Worm (Caenorhabditis elegans): ENCODE results near the gene eat-17.

Gene eat-17

DNA sequence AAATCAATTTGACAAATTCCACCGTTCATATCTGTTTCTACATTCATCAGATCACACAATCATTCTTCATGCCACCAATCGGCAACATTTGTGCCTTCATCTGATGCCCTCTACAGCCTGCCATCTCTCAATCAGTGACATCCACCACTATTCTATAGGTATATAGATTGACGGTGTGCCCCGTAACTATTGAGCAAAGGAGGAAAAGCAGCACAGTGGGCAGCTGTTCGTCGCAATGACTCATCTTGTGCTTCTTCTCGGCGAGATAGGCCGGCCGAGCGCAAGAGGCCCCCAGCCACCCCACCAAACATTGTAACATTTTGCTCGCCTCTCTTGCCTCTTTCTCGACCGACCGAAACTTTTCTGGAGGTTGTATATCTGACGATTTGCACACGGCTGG is 24.5 kb downstream of the eat-17 start:
- TF ChIP-seq elt-3 (tag; optimal IDR thresholded peaks at IDR 0.05), result no peak
- TF ChIP-seq nhr-129 (tag; optimal IDR thresholded peaks at IDR 0.05), result peak; percentile 52
- peak; percentile 63 for TF ChIP-seq sma-9 (GFP tag; optimal IDR thresholded peaks at IDR 0.05)
- no peak for TF ChIP-seq sma-9 (tag; optimal IDR thresholded peaks at IDR 0.05)
- no peak for TF ChIP-seq nhr-237 (tag; optimal IDR thresholded peaks at IDR 0.05)
- TF ChIP-seq C34F6.9 (tag; optimal IDR thresholded peaks at IDR 0.05), result peak; percentile 33
- peak in 1 of 2 experiments; percentile 30 for TF ChIP-seq lsy-2 (tag; optimal IDR thresholded peaks at IDR 0.05)
- TF ChIP-seq sem-4 (tag; optimal IDR thresholded peaks at IDR 0.05), result no peak
- TF ChIP-seq mbf-1 (tag; optimal IDR thresholded peaks at IDR 0.05), result no peak
- TF ChIP-seq fos-1 (tag; optimal IDR thresholded peaks at IDR 0.05), result peak; percentile 4
- TF ChIP-seq F13H6.1 (tag; optimal IDR thresholded peaks at IDR 0.05), result peak; percentile 84

DNA sequence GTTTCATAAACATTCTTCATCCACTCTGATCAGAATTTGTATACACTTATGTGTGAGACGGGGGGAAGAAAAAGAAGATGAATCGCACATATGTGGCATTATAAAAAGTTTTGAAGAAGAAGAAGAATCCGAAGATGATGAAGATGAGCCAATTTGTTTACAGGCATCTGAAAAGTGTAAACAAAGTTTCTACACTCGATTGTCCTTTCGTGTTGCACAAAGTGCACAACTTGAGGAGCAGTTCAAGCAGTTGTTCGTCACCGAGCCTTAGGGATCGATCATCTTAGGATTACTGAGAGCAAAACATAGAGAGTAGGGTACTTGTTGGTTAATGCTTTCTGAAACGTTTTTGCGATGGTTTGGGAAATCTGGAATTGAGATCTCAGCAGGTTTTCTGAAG is 25.5 kb downstream of the eat-17 start:
- TF ChIP-seq alr-1 (tag; optimal IDR thresholded peaks at IDR 0.05) (no peak), peb-1 (tag; optimal IDR thresholded peaks at IDR 0.05) (no peak), unc-62 (GFP tag; optimal IDR thresholded peaks at IDR 0.05) (no peak), ztf-4 (tag; optimal IDR thresholded peaks at IDR 0.05) (no peak), mdl-1 (tag; optimal IDR thresholded peaks at IDR 0.05) (no peak), sma-9 (GFP tag; optimal IDR thresholded peaks at IDR 0.05) (no peak), sma-9 (tag; optimal IDR thresholded peaks at IDR 0.05) (no peak), ceh-82 (tag; optimal IDR thresholded peaks at IDR 0.05) (no peak), nhr-11 (tag; optimal IDR thresholded peaks at IDR 0.05) (no peak), elt-1 (tag; optimal IDR thresholded peaks at IDR 0.05) (no peak), blmp-1 (tag; optimal IDR thresholded peaks at IDR 0.05; ENCODE audit: insufficient read depth) (no peak), ztf-11 (tag; optimal IDR thresholded peaks at IDR 0.05) (no peak), zag-1 (tag; optimal IDR thresholded peaks at IDR 0.05) (no peak), aly-2 (tag; optimal IDR thresholded peaks at IDR 0.05) (no peak), C34F6.9 (tag; optimal IDR thresholded peaks at IDR 0.05) (no peak), nhr-77 (tag; optimal IDR thresholded peaks at IDR 0.05) (no peak), elt-3 (tag; optimal IDR thresholded peaks at IDR 0.05) (no peak)

DNA sequence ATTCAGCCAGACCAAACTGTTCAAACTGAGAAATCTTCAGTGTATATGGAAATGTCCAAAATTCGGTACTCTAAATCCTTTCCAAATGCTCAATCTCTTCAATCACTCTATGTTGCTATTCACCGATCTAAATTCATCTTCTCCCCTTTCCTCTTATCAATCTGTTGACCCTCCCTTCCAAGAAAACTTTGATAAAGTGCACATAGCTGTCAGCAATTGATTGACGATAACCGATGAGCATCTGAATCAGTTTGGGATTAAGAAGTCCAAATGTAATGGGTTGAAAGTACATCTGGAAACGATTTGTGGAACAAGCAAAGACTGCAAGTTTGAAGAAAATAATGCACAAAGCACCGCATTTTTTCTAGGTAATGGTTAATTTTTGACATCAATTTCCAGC is 26.7 kb downstream of the eat-17 start:
- TF ChIP-seq sma-9 (GFP tag; optimal IDR thresholded peaks at IDR 0.05), result peak; percentile 36
- no peak for TF ChIP-seq sma-9 (tag; optimal IDR thresholded peaks at IDR 0.05)
- no peak for TF ChIP-seq ztf-4 (tag; optimal IDR thresholded peaks at IDR 0.05)

DNA sequence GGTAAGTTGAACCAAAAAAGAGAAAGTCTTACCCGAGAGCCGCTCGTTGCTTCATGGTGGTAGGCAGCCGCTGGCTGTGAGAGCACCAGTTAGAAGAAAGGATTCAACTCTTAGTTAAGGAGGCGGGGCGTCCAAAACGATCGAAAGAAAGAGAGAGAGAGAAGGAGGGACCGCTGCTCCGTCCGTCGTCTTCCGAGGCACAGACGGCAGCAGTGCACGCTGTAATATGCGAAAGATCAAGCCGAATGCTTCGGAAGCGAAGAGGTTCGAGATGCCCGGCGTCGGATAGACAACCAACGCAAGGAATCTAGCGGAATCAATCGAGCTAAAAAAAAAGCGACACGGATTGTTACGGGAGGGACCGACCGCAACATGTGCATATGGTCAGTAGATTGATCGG is 27.4 kb downstream of the eat-17 start, which contains the start of gene let-2:
TSS of gene let-2 (minus strand) at position 68 of the 400 bp plus-strand sequence.
- TF ChIP-seq sma-9 (GFP tag; optimal IDR thresholded peaks at IDR 0.05) (peak; percentile 14), sma-9 (tag; optimal IDR thresholded peaks at IDR 0.05) (no peak), lsy-2 (tag; optimal IDR thresholded peaks at IDR 0.05) (no peak), F13H6.1 (tag; optimal IDR thresholded peaks at IDR 0.05) (peak; percentile 53)

DNA sequence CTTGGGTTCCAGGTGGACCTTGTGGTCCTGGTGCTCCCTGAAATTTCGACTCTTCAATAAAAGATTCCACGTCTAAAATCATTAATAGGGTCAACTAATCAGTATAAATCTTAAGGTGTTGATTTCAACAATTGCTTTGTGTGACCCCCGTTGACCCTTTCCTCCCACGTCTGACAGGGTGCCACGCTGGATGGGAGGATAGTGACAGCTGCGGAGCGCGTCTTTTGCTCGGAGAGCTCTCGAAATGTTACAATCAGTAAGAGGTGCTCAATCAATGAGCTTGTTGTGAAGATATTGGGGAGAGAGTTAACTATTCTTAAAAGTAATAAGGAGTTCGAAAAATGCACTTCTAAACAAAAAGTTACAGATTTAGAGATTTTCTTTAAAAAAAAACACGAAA is 28.3 kb downstream of the eat-17 start:
- TF ChIP-seq nhr-21 (tag; optimal IDR thresholded peaks at IDR 0.05) (no peak), sma-9 (GFP tag; optimal IDR thresholded peaks at IDR 0.05) (peak; percentile 44), sma-9 (tag; optimal IDR thresholded peaks at IDR 0.05) (no peak)

DNA sequence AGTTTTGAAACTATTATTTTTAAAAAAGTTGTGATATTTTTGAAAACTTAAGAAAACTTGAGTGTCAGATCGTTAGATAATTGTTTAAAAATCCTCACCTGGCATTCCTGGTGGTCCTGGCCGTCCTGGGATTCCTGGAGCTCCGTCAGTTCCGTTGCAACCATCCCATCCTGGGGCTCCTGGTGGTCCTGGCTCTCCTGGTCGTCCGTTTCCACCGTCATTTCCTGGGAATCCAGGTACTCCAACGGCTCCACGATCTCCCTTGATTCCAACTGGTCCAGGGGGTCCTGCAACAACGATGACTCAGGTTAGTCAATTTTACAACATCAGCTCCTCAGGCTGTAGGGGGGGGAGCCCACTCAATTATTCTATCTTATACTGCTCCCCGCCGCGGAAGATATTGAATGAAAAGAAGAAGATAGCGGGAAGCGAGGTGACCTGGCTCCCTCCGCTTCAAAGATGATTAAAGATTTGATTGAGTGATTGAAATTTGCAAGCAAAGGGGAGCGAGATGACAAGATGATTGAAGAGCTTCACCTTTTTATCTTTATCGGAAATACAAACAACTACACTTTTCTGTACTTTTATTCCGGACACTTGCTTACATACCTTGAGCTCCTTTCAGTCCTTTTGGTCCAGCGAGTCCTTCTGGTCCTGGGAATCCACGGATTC is 28.8 kb downstream of the eat-17 start:
- TF ChIP-seq ztf-4 (tag; optimal IDR thresholded peaks at IDR 0.05) (no peak), sma-9 (GFP tag; optimal IDR thresholded peaks at IDR 0.05) (peak; percentile 58), sma-9 (tag; optimal IDR thresholded peaks at IDR 0.05) (no peak)

DNA sequence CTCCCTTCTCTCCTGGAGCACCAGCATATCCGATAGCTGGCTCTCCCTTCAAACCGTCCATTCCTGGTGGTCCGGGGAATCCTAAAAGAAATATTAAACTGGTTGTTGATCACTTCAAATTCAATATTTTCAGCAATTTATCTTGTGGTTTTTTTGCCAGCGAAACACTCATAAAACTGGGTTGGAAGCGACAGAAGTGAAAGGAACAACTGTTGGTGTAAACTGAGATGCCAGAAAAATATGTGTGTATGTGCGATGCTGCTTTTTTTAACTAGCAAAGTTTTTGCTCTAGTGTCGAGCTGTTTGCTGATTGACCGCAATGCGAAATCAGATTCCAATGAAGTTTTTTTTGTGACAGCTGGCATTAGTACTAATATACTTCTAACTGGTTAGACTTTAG is 29.4 kb downstream of the eat-17 start:
- TF ChIP-seq mab-5 (tag; optimal IDR thresholded peaks at IDR 0.05) (no peak), skn-1 (tag; optimal IDR thresholded peaks at IDR 0.05) (no peak), ZK546.5 (tag; optimal IDR thresholded peaks at IDR 0.05) (no peak), gmeb-1 (tag; optimal IDR thresholded peaks at IDR 0.05) (no peak), fos-1 (tag; optimal IDR thresholded peaks at IDR 0.05) (no peak), unc-39 (tag; optimal IDR thresholded peaks at IDR 0.05) (no peak), zag-1 (tag; optimal IDR thresholded peaks at IDR 0.05) (no peak), ztf-11 (tag; optimal IDR thresholded peaks at IDR 0.05) (no peak), sma-9 (GFP tag; optimal IDR thresholded peaks at IDR 0.05) (no peak), sma-9 (tag; optimal IDR thresholded peaks at IDR 0.05) (no peak), Y55F3AM.14 (GFP tag; optimal IDR thresholded peaks at IDR 0.05) (no peak), elt-3 (tag; optimal IDR thresholded peaks at IDR 0.05) (no peak), lin-39 (tag; optimal IDR thresholded peaks at IDR 0.05) (no peak), nhr-6 (tag; optimal IDR thresholded peaks at IDR 0.05) (no peak)
